Worm (Caenorhabditis elegans) whole organism, late embryonic: ENCODE data around the gene cutl-4.

Source experiments
- fkh-10 ChIP-seq: fragments of 150-350 bp; optimal IDR thresholded peaks from 2 replicates; lab custom pipeline; 2014; ENCODE audit warnings: missing biosample characterization, missing genetic modification reagents, missing genetic modification characterization
- nfya-1 ChIP-seq: sonication (generic microtip); optimal IDR thresholded peaks from 2 replicates; lab custom pipeline; 2017; ENCODE audit warnings: missing genetic modification characterization, mild to moderate bottlenecking, missing compliant biosample characterization, antibody characterized with exemption, moderate library complexity
- pha-4 ChIP-seq: fragments of 150-350 bp; optimal IDR thresholded peaks from 2 replicates; lab custom pipeline; 2018; ENCODE audit warnings: missing biosample characterization, missing genetic modification reagents, missing genetic modification characterization

ce11 chrV:17718647-17719046 lies 21.1 kb downstream of the cutl-4 start, which contains the start of gene str-77:
- no peak for TF ChIP-seq pha-4 (tag; lab: Kevin White, UChicago)
- no peak for TF ChIP-seq fkh-10
- TF ChIP-seq nfya-1 (tag; lab: Kevin White, UChicago): no peak
